Worm (Caenorhabditis elegans) whole organism, young adult: ENCODE data around the gene algn-9.
A peak's percentile ranks its signal among the peaks of the same experiment; 100 is the strongest.

Experiments used
- C17E4.6 ChIP-seq: fragments of 200-800 bp; sonication (Bioruptor generic); IDR thresholded peaks from 2 replicates; pipeline ENCODE4 v1.3.6; 2022; ENCODE audit warnings: missing genetic modification reagents, missing genetic modification characterization, missing compliant biosample characterization
- D2030.7 ChIP-seq: fragments of 200-800 bp; sonication (Bioruptor generic); IDR thresholded peaks from 2 replicates; pipeline ENCODE4 v1.3.6; 2022; ENCODE audit warnings: missing genetic modification reagents, missing genetic modification characterization, missing compliant biosample characterization
- F10E7.11 ChIP-seq: sonication (generic microtip); optimal IDR thresholded peaks from 2 replicates; lab custom pipeline; 2017; ENCODE audit warnings: mild to moderate bottlenecking, missing genetic modification characterization, moderate library complexity, missing compliant biosample characterization
- F23B12.7 ChIP-seq: sonication (generic microtip); optimal IDR thresholded peaks from 2 replicates; lab custom pipeline; 2017; ENCODE audit warnings: missing genetic modification characterization, mild to moderate bottlenecking, missing compliant biosample characterization, antibody characterized with exemption, moderate library complexity; ENCODE audit not compliant: insufficient read depth
- F33H1.4 ChIP-seq: fragments of 200-800 bp; sonication (Bioruptor generic); IDR thresholded peaks from 2 replicates; pipeline ENCODE4 v1.3.6; 2022; ENCODE audit warnings: missing genetic modification reagents, missing genetic modification characterization, missing compliant biosample characterization
- F37B4.10 ChIP-seq: fragments of 200-800 bp; sonication (Bioruptor generic); IDR thresholded peaks from 2 replicates; pipeline ENCODE4 v1.3.6; 2022; ENCODE audit warnings: missing genetic modification characterization, missing compliant biosample characterization
- T07F8.4 ChIP-seq: sonication (generic microtip); optimal IDR thresholded peaks from 2 replicates; lab custom pipeline; 2016; ENCODE audit warnings: mild to moderate bottlenecking, missing genetic modification characterization, moderate library complexity, missing compliant biosample characterization
- T26A5.8 ChIP-seq: sonication (generic microtip); optimal IDR thresholded peaks from 2 replicates; lab custom pipeline; 2016; ENCODE audit warnings: missing genetic modification characterization, missing compliant biosample characterization
- Y53G8AR.9 ChIP-seq: fragments of 200-800 bp; sonication (Bioruptor generic); conservative IDR thresholded peaks from 2 replicates; pipeline ENCODE4 v1.3.6; 2022; ENCODE audit warnings: missing genetic modification reagents, missing genetic modification characterization, missing compliant biosample characterization
- Y67H2A.10 ChIP-seq: fragments of 200-800 bp; sonication (Bioruptor generic); conservative IDR thresholded peaks from 2 replicates; pipeline ENCODE4 v1.3.6; 2022; ENCODE audit warnings: missing genetic modification reagents, missing genetic modification characterization, missing compliant biosample characterization
- Y79H2A.3 ChIP-seq: fragments of 200-800 bp; sonication (Bioruptor generic); conservative IDR thresholded peaks from 2 replicates; pipeline ENCODE4 v1.3.6; 2022; ENCODE audit warnings: missing genetic modification reagents, missing genetic modification characterization, missing compliant biosample characterization
- ama-1 ChIP-seq, 3 experiments: fragments of 150-350 bp in 1 of 3; sonication (generic microtip) in 2 of 3; optimal IDR thresholded peaks; 2 replicates each; lab custom pipeline; 2014 to 2018; ENCODE audit warnings: missing biosample characterization in 2 of 3, missing genetic modification characterization in 2 of 3, missing genetic modification reagents in 2 of 3
- athp-1 ChIP-seq: sonication (generic microtip); optimal IDR thresholded peaks from 2 replicates; lab custom pipeline; 2017; ENCODE audit warnings: mild to moderate bottlenecking, missing genetic modification characterization, missing compliant biosample characterization
- attf-5 ChIP-seq: fragments of 200-800 bp; sonication (Bioruptor generic); optimal IDR thresholded peaks from 2 replicates; lab custom pipeline; 2018; ENCODE audit warnings: mild to moderate bottlenecking, missing genetic modification characterization, missing compliant biosample characterization
- attf-6 ChIP-seq: fragments of 200-800 bp; sonication (Bioruptor generic); IDR thresholded peaks from 2 replicates; pipeline ENCODE4 v1.3.6; 2022; ENCODE audit warnings: missing genetic modification reagents, missing genetic modification characterization, missing compliant biosample characterization
- ceh-40 ChIP-seq: fragments of 200-800 bp; sonication (Bioruptor generic); IDR thresholded peaks from 2 replicates; pipeline ENCODE4 v1.3.6; 2022; ENCODE audit warnings: missing genetic modification characterization, missing compliant biosample characterization
- ceh-58 ChIP-seq: fragments of 200-800 bp; sonication (Bioruptor generic); IDR thresholded peaks from 2 replicates; pipeline ENCODE4 v1.3.6; 2022; ENCODE audit warnings: missing genetic modification characterization, missing compliant biosample characterization
- chd-7 ChIP-seq: sonication (generic microtip); optimal IDR thresholded peaks from 2 replicates; lab custom pipeline; 2016; ENCODE audit warnings: mild to moderate bottlenecking, missing genetic modification characterization, moderate library complexity, missing compliant biosample characterization
- die-1 ChIP-seq: sonication (generic microtip); optimal IDR thresholded peaks from 2 replicates; lab custom pipeline; 2016; ENCODE audit warnings: missing genotype, mild to moderate bottlenecking, missing genetic modification characterization, missing compliant biosample characterization
- dox-1 ChIP-seq: fragments of 200-800 bp; sonication (Bioruptor generic); IDR thresholded peaks from 2 replicates; pipeline ENCODE4 v1.3.6; 2022; ENCODE audit warnings: missing genetic modification reagents, missing genetic modification characterization, missing compliant biosample characterization
- egl-18 ChIP-seq: fragments of 200-800 bp; sonication (Bioruptor generic); IDR thresholded peaks from 2 replicates; pipeline ENCODE4 v1.3.6; 2022; ENCODE audit warnings: missing genetic modification reagents, missing genetic modification characterization, missing compliant biosample characterization
- ekl-4 ChIP-seq: fragments of 200-800 bp; sonication (Bioruptor generic); IDR thresholded peaks from 2 replicates; pipeline ENCODE4 v1.3.6; 2022; ENCODE audit warnings: missing genetic modification reagents, missing genetic modification characterization, missing compliant biosample characterization
- gei-17 ChIP-seq: fragments of 200-800 bp; sonication (Bioruptor generic); optimal IDR thresholded peaks from 2 replicates; lab custom pipeline; 2018; ENCODE audit warnings: mild to moderate bottlenecking, missing genetic modification characterization, missing compliant biosample characterization
- hlh-12 ChIP-seq: sonication (generic microtip); optimal IDR thresholded peaks from 2 replicates; lab custom pipeline; 2016; ENCODE audit warnings: missing genetic modification characterization, missing compliant biosample characterization
- hlh-26 ChIP-seq: fragments of 200-800 bp; sonication (Bioruptor generic); conservative IDR thresholded peaks from 2 replicates; pipeline ENCODE4 v1.3.6; 2022; ENCODE audit warnings: missing genetic modification reagents, missing genetic modification characterization, missing compliant biosample characterization
- hrde-1 ChIP-seq: sonication (generic microtip); optimal IDR thresholded peaks from 2 replicates; lab custom pipeline; 2016; ENCODE audit warnings: missing genetic modification characterization, mild to moderate bottlenecking, missing compliant biosample characterization, moderate library complexity, missing genotype, missing genetic modification reagents, borderline replicate concordance
- hsf-1 ChIP-seq: fragments of 200-800 bp; sonication (Bioruptor generic); IDR thresholded peaks from 2 replicates; pipeline ENCODE4 v1.3.6; 2022; ENCODE audit warnings: missing genetic modification reagents, missing genetic modification characterization, missing compliant biosample characterization
- let-607 ChIP-seq, 2 experiments: fragments of 200-800 bp in 1 of 2; sonication (Bioruptor generic) in 1 of 2; sonication (generic microtip) in 1 of 2; optimal IDR thresholded peaks; 2 replicates each; lab custom pipeline; 2016 to 2018; ENCODE audit warnings: mild to moderate bottlenecking in 2 of 2, missing compliant biosample characterization in 2 of 2, missing genetic modification characterization in 2 of 2, moderate library complexity in 2 of 2, missing genotype in 1 of 2
- lin-54 ChIP-seq: fragments of 200-800 bp; sonication (Bioruptor generic); optimal IDR thresholded peaks from 2 replicates; lab custom pipeline; 2018; ENCODE audit warnings: mild to moderate bottlenecking, missing genetic modification characterization, missing compliant biosample characterization
- madf-8 ChIP-seq: fragments of 200-800 bp; sonication (Bioruptor generic); conservative IDR thresholded peaks from 2 replicates; pipeline ENCODE4 v1.3.6; 2022; ENCODE audit warnings: missing genetic modification reagents, missing genetic modification characterization, missing compliant biosample characterization
- mcd-1 ChIP-seq: fragments of 200-800 bp; sonication (Bioruptor generic); IDR thresholded peaks from 2 replicates; pipeline ENCODE4 v1.3.6; 2022; ENCODE audit warnings: missing genetic modification reagents, missing genetic modification characterization, missing compliant biosample characterization
- mel-28 ChIP-seq: sonication (generic microtip); optimal IDR thresholded peaks from 2 replicates; lab custom pipeline; 2016; ENCODE audit warnings: borderline replicate concordance, mild to moderate bottlenecking, missing genetic modification characterization, missing compliant biosample characterization
- mes-4 ChIP-seq: sonication (generic microtip); optimal IDR thresholded peaks from 2 replicates; lab custom pipeline; 2016; ENCODE audit warnings: missing genotype, missing genetic modification characterization, missing compliant biosample characterization
- mxl-1 ChIP-seq: sonication (generic microtip); optimal IDR thresholded peaks from 2 replicates; lab custom pipeline; 2016; ENCODE audit warnings: missing genetic modification characterization, missing compliant biosample characterization
- nhr-80 ChIP-seq: sonication (generic microtip); optimal IDR thresholded peaks from 2 replicates; lab custom pipeline; 2016; ENCODE audit warnings: missing genetic modification characterization, missing compliant biosample characterization
- pha-4 ChIP-seq: fragments of 150-350 bp; sonication (generic microtip); optimal IDR thresholded peaks from 2 replicates; lab custom pipeline; 2014; ENCODE audit warnings: missing biosample characterization, missing genetic modification reagents, missing genetic modification characterization
- rcor-1 ChIP-seq: fragments of 200-800 bp; sonication (Bioruptor generic); IDR thresholded peaks from 2 replicates; pipeline ENCODE4 v1.3.6; 2022; ENCODE audit warnings: missing genetic modification reagents, missing genetic modification characterization, missing compliant biosample characterization
- sdz-38 ChIP-seq: sonication (generic microtip); optimal IDR thresholded peaks from 2 replicates; lab custom pipeline; 2016; ENCODE audit warnings: missing genotype, missing genetic modification characterization, missing compliant biosample characterization
- sea-2 ChIP-seq: fragments of 200-800 bp; sonication (Bioruptor generic); IDR thresholded peaks from 2 replicates; pipeline ENCODE4 v1.3.6; 2022; ENCODE audit warnings: missing genetic modification characterization, missing compliant biosample characterization
- snpc-1.1 ChIP-seq: sonication (generic microtip); optimal IDR thresholded peaks from 2 replicates; lab custom pipeline; 2017; ENCODE audit warnings: missing genetic modification characterization, mild to moderate bottlenecking, missing compliant biosample characterization, antibody characterized with exemption, moderate library complexity, missing genotype, missing genetic modification reagents; ENCODE audit not compliant: insufficient read depth
- somi-1 ChIP-seq: fragments of 200-800 bp; sonication (Bioruptor generic); optimal IDR thresholded peaks from 2 replicates; lab custom pipeline; 2018; ENCODE audit warnings: mild to moderate bottlenecking, missing genetic modification characterization, missing compliant biosample characterization
- sptf-2 ChIP-seq: fragments of 200-800 bp; sonication (Bioruptor generic); optimal IDR thresholded peaks from 2 replicates; lab custom pipeline; 2018; ENCODE audit warnings: mild to moderate bottlenecking, missing genetic modification characterization, missing compliant biosample characterization
- tbp1 ChIP-seq: fragments of 200-800 bp; sonication (Bioruptor generic); optimal IDR thresholded peaks from 2 replicates; lab custom pipeline; 2018; ENCODE audit warnings: mild to moderate bottlenecking, missing genetic modification characterization, missing compliant biosample characterization
- tbx-9 ChIP-seq: sonication (generic microtip); optimal IDR thresholded peaks from 2 replicates; lab custom pipeline; 2016; ENCODE audit warnings: borderline replicate concordance, missing genetic modification characterization, inconsistent platforms, missing compliant biosample characterization
- unc-130 ChIP-seq: sonication (generic microtip); optimal IDR thresholded peaks from 2 replicates; lab custom pipeline; 2016; ENCODE audit warnings: missing genetic modification reagents, missing genetic modification characterization, missing compliant biosample characterization
- unc-62 ChIP-seq: fragments of 150-350 bp; optimal IDR thresholded peaks from 2 replicates; lab custom pipeline; 2014; ENCODE audit warnings: missing biosample characterization, missing genetic modification reagents, missing genetic modification characterization
- zfh-2 ChIP-seq: fragments of 200-800 bp; sonication (Bioruptor generic); conservative IDR thresholded peaks from 2 replicates; pipeline ENCODE4 v1.3.6; 2022; ENCODE audit warnings: missing genetic modification reagents, missing genetic modification characterization, missing compliant biosample characterization
- ztf-25 ChIP-seq: fragments of 200-800 bp; sonication (Bioruptor generic); IDR thresholded peaks from 2 replicates; pipeline ENCODE4 v1.3.6; 2022; ENCODE audit warnings: missing genetic modification reagents, missing genetic modification characterization, missing compliant biosample characterization

The algn-9 gene

DNA sequence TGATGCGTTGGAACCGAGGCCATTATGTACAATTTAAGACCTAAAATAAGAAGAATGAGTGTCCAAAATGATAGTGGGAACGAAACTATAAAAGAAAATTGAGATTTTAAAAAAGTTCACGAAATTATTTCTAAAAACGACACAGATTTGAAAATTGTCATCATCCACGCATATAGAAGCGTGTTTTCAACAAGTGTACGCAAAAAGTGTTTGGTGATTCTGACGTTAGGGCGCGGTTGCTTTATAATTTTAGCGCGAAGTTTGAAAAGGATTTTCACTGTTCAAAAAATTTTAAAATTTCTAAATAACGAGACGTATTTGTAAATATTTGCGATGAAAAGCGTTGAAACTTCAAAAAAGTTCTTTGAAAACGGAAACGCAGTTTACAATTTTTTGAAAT lies 20.8 kb upstream of the algn-9 start, which contains the start of gene cdc-48.1 (continued):
- no peak for TF ChIP-seq mxl-1
- TF ChIP-seq hsf-1 = peak; percentile 94
- TF ChIP-seq sptf-2 = peak; percentile 20
- no peak for TF ChIP-seq tbx-9
- TF ChIP-seq let-607 (tag; optimal IDR thresholded peaks at IDR 0.05; lab: Kevin White, UChicago) = peak; percentile 98
- peak; percentile 100 for TF ChIP-seq dox-1 (GFP tag; lab: Robert Waterston, UW)
- peak; percentile 100 for TF ChIP-seq Y53G8AR.9
- peak; percentile 98 for TF ChIP-seq unc-130 (GFP tag; lab: Kevin White, UChicago)
- TF ChIP-seq D2030.7 (GFP tag; lab: Robert Waterston, UW) = peak; percentile 99
- TF ChIP-seq somi-1 (GFP tag; lab: Kevin White, UChicago) = peak; percentile 99
- TF ChIP-seq mes-4 (tag; lab: Kevin White, UChicago) = peak; percentile 86
- TF ChIP-seq hlh-12 (tag; lab: Kevin White, UChicago) = no peak
- TF ChIP-seq ceh-40 (GFP tag; lab: Robert Waterston, UW) = peak; percentile 94
- peak; percentile 83; the same call in 1 of the 2 replicates for TF ChIP-seq sea-2
- TF ChIP-seq tbp1 (GFP tag; lab: Kevin White, UChicago) = peak; percentile 83
- peak; percentile 89 for TF ChIP-seq die-1
- TF ChIP-seq T26A5.8 = peak; percentile 56
- TF ChIP-seq ztf-25 = peak; percentile 94
- TF ChIP-seq ceh-58 (GFP tag; lab: Robert Waterston, UW) = 0 out of 2 replicates have a peak, but pooled peaks have one; percentile 88
- peak; percentile 87 for TF ChIP-seq snpc-1.1 (tag; lab: Kevin White, UChicago)
- peak; percentile 99 for TF ChIP-seq egl-18
- peak; percentile 98 for TF ChIP-seq Y67H2A.10
- TF ChIP-seq madf-8 (GFP tag; lab: Robert Waterston, UW) = peak; percentile 94
- peak; percentile 92 for TF ChIP-seq attf-6
- TF ChIP-seq attf-5 (GFP tag; lab: Kevin White, UChicago) = peak; percentile 100
- no peak for TF ChIP-seq sdz-38 (tag; lab: Kevin White, UChicago)
- TF ChIP-seq unc-62 = peak; percentile 98
- TF ChIP-seq lin-54 (GFP tag; lab: Kevin White, UChicago) = peak; percentile 100
- TF ChIP-seq F10E7.11 (tag; lab: Kevin White, UChicago) = peak; percentile 87
- peak; percentile 90 for TF ChIP-seq T07F8.4 (tag; lab: Kevin White, UChicago)
- TF ChIP-seq ama-1 (optimal IDR thresholded peaks at IDR 0.05; lab: Kevin White, UChicago) = no peak
- TF ChIP-seq ama-1 (GFP tag; optimal IDR thresholded peaks at IDR 0.05; lab: Kevin White, UChicago) = peak; percentile 76 to 79
- TF ChIP-seq chd-7 (tag; lab: Kevin White, UChicago) = peak; percentile 99
- TF ChIP-seq Y79H2A.3 (GFP tag; lab: Robert Waterston, UW) = peak; percentile 96
- peak; percentile 98 for TF ChIP-seq F37B4.10 (GFP tag; lab: Robert Waterston, UW)
- peak; percentile 100 for TF ChIP-seq mcd-1 (GFP tag; lab: Robert Waterston, UW)
- TF ChIP-seq hlh-26 = no peak
- peak; percentile 98 for TF ChIP-seq nhr-80 (tag; lab: Kevin White, UChicago)
- TF ChIP-seq ekl-4 = peak; percentile 99
- TF ChIP-seq hrde-1 = peak; percentile 96
- peak; percentile 99 for TF ChIP-seq F23B12.7 (tag; lab: Kevin White, UChicago)
- peak; percentile 100 for TF ChIP-seq athp-1
- TF ChIP-seq zfh-2 (GFP tag; lab: Robert Waterston, UW) = no peak
- TF ChIP-seq gei-17 (GFP tag; lab: Kevin White, UChicago) = peak; percentile 91
- TF ChIP-seq pha-4 (tag; lab: Kevin White, UChicago) = peak; percentile 98
- peak; percentile 99 for TF ChIP-seq C17E4.6
- peak; percentile 82 for TF ChIP-seq mel-28
- peak; percentile 99 for TF ChIP-seq rcor-1
- TF ChIP-seq F33H1.4 (GFP tag; lab: Robert Waterston, UW) = peak; percentile 96
